Worm (Caenorhabditis elegans): Measurements from ENCODE around the gene sri-2.

DNA sequence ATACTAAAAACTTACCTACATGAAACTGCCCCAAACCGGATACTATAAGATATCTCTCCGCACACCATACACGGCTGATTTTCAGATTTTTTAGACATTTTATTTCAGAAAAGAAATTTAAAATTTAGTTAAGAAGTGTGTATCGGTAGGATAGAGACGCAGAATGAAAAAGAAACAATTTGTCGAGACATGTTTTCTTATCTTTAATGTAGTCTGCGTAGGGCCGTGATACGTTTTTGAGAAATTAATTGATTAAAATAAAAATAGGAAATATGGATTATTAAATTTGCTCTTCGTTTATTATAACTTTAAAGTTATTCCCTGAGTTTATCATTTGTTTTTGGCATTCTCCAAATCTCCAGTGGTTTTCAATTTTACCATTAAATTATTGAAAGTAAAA, 40.7 kb downstream of the sri-2 start, which contains the start of gene nhr-108:
- TF ChIP-seq nhr-85 (tag) (no peak), lin-13 (GFP tag; optimal IDR thresholded peaks at IDR 0.05) (no peak), lin-39 (tag; optimal IDR thresholded peaks at IDR 0.05) (no peak), unc-130 (tag; optimal IDR thresholded peaks at IDR 0.05) (no peak), efl-3 (GFP tag; optimal IDR thresholded peaks at IDR 0.05) (no peak), ama-1 (optimal IDR thresholded peaks at IDR 0.05) (no peak), elt-3 (tag; optimal IDR thresholded peaks at IDR 0.05) (no peak), grh-1 (GFP tag; IDR thresholded peaks at IDR 0.05) (no peak), egl-27 (tag; optimal IDR thresholded peaks at IDR 0.05) (no peak), sox-4 (tag; optimal IDR thresholded peaks at IDR 0.05) (no peak)

All from whole organism, L1 larva.